Fruit fly (Drosophila melanogaster): Measurements from ENCODE around the gene Rack1.

- TF ChIP-seq CTCF (optimal IDR thresholded peaks at IDR 0.05), result no peak
- no peak for TF ChIP-seq CG8478 (optimal IDR thresholded peaks at IDR 0.05)
These were observed 14.1 kb upstream of the Rack1 start for dm6 chr2L:7841244-7841643.

All from S2 (cell line).